Worm (Caenorhabditis elegans) whole organism, young adult: ENCODE results near the gene F53C11.1.

ENCODE experiments used
- D2030.7 ChIP-seq: fragments of 200-800 bp; sonication (Bioruptor generic); IDR thresholded peaks from 2 replicates; pipeline ENCODE4 v1.3.6; 2022; ENCODE audit warnings: missing genetic modification reagents, missing genetic modification characterization, missing compliant biosample characterization
- F10E7.11 ChIP-seq: sonication (generic microtip); optimal IDR thresholded peaks from 2 replicates; lab custom pipeline; 2017; ENCODE audit warnings: mild to moderate bottlenecking, missing genetic modification characterization, moderate library complexity, missing compliant biosample characterization
- Y67H2A.10 ChIP-seq: fragments of 200-800 bp; sonication (Bioruptor generic); conservative IDR thresholded peaks from 2 replicates; pipeline ENCODE4 v1.3.6; 2022; ENCODE audit warnings: missing genetic modification reagents, missing genetic modification characterization, missing compliant biosample characterization
- ceh-79 ChIP-seq: sonication (generic microtip); optimal IDR thresholded peaks from 2 replicates; lab custom pipeline; 2017; ENCODE audit warnings: mild to moderate bottlenecking, missing genetic modification characterization, missing compliant biosample characterization
- nhr-90 ChIP-seq: sonication (generic microtip); optimal IDR thresholded peaks from 2 replicates; lab custom pipeline; 2016; ENCODE audit warnings: missing genotype, mild to moderate bottlenecking, missing genetic modification characterization, missing compliant biosample characterization
- unc-62 ChIP-seq: fragments of 150-350 bp; optimal IDR thresholded peaks from 2 replicates; lab custom pipeline; 2014; ENCODE audit warnings: missing biosample characterization, missing genetic modification reagents, missing genetic modification characterization

ce11 chrV:13780902-13781301 is 5.3 kb downstream of the F53C11.1 start:
- TF ChIP-seq ceh-79 = no peak
- no peak for TF ChIP-seq F10E7.11 (tag; lab: Kevin White, UChicago)
- TF ChIP-seq D2030.7 (GFP tag; lab: Robert Waterston, UW) = no peak
- no peak for TF ChIP-seq nhr-90 (tag; lab: Kevin White, UChicago)
- TF ChIP-seq unc-62 = no peak
- TF ChIP-seq Y67H2A.10 (GFP tag; lab: Robert Waterston, UW) = no peak
